Worm (Caenorhabditis elegans) whole organism, L1 larva: ENCODE measurements around the gene pink-1.

ENCODE experiments used
- C04F5.9 ChIP-seq: sonication (generic microtip); optimal IDR thresholded peaks from 2 replicates; lab custom pipeline; 2016; ENCODE audit warnings: missing genetic modification characterization, missing compliant biosample characterization
- Y116A8C.19 ChIP-seq: sonication (generic microtip); optimal IDR thresholded peaks from 2 replicates; lab custom pipeline; 2016; ENCODE audit warnings: missing compliant biosample characterization, missing genetic modification characterization, borderline replicate concordance
- aha-1 ChIP-seq: fragments of 150-350 bp; optimal IDR thresholded peaks from 2 replicates; lab custom pipeline; 2014; ENCODE audit warnings: missing biosample characterization, missing genetic modification characterization
- aly-2 ChIP-seq: fragments of 150-350 bp; optimal IDR thresholded peaks from 2 replicates; lab custom pipeline; 2014; ENCODE audit warnings: missing biosample characterization, missing genetic modification characterization
- ama-1 ChIP-seq: fragments of 150-350 bp; optimal IDR thresholded peaks from 2 replicates; lab custom pipeline; 2014
- blmp-1 ChIP-seq: fragments of 150-350 bp; optimal IDR thresholded peaks from 2 replicates; lab custom pipeline; 2014; ENCODE audit warnings: missing biosample characterization, missing genetic modification characterization
- ceh-8 ChIP-seq: fragments of 200-800 bp; sonication (Bioruptor generic); optimal IDR thresholded peaks from 2 replicates; lab custom pipeline; 2018; ENCODE audit warnings: mild to moderate bottlenecking, missing genetic modification characterization, moderate library complexity, missing compliant biosample characterization
- dpl-1 ChIP-seq, 3 experiments: fragments of 150-350 bp in 2 of 3; sonication (generic microtip) in 1 of 3; optimal IDR thresholded peaks; 2 replicates each; lab custom pipeline; 2014 to 2017; ENCODE audit warnings: missing biosample characterization in 3 of 3, missing genetic modification characterization in 3 of 3, missing genetic modification reagents in 3 of 3
- efl-1 ChIP-seq, 4 experiments: fragments of 150-350 bp; optimal IDR thresholded peaks in 3 of 4; peaks in 1 of 4; 1 replicate in 1 of 4; 2 replicates in 3 of 4; lab custom pipeline; 2014; ENCODE audit warnings: missing biosample characterization in 2 of 4, missing genetic modification characterization in 2 of 4, missing genetic modification reagents in 2 of 4
- elt-2 ChIP-seq: sonication (generic microtip); optimal IDR thresholded peaks from 2 replicates; lab custom pipeline; 2016; ENCODE audit warnings: missing genetic modification characterization, mild to moderate bottlenecking, inconsistent platforms, missing compliant biosample characterization, missing genetic modification reagents
- ets-5 ChIP-seq: fragments of 200-800 bp; sonication (Bioruptor generic); IDR thresholded peaks from 2 replicates; pipeline ENCODE4 v1.3.6; 2022; ENCODE audit warnings: missing genetic modification characterization, missing compliant biosample characterization
- fkh-10 ChIP-seq: sonication (generic microtip); optimal IDR thresholded peaks from 2 replicates; lab custom pipeline; 2017; ENCODE audit warnings: missing biosample characterization, missing genetic modification reagents, missing genetic modification characterization
- fkh-4 ChIP-seq: sonication (generic microtip); optimal IDR thresholded peaks from 2 replicates; lab custom pipeline; 2016; ENCODE audit warnings: missing compliant biosample characterization, missing genetic modification characterization, borderline replicate concordance
- fkh-8 ChIP-seq: sonication (generic microtip); optimal IDR thresholded peaks from 2 replicates; lab custom pipeline; 2016; ENCODE audit warnings: mild to moderate bottlenecking, missing genetic modification characterization, missing compliant biosample characterization
- grh-1 ChIP-seq: fragments of 200-800 bp; sonication (Bioruptor generic); IDR thresholded peaks from 2 replicates; pipeline ENCODE4 v1.3.6; 2022; ENCODE audit warnings: missing genetic modification reagents, missing genetic modification characterization, missing compliant biosample characterization
- lin-13 ChIP-seq: fragments of 150-350 bp; optimal IDR thresholded peaks from 2 replicates; lab custom pipeline; 2014; ENCODE audit warnings: missing biosample characterization, missing genetic modification reagents, missing genetic modification characterization
- lin-14 ChIP-seq: fragments of 200-800 bp; sonication (Bioruptor generic); optimal IDR thresholded peaks from 2 replicates; lab custom pipeline; 2018; ENCODE audit warnings: mild to moderate bottlenecking, missing genetic modification characterization, moderate library complexity, missing compliant biosample characterization
- lin-39 ChIP-seq: fragments of 150-350 bp; optimal IDR thresholded peaks from 2 replicates; lab custom pipeline; 2014; ENCODE audit warnings: missing biosample characterization, missing genetic modification reagents, missing genetic modification characterization
- lir-3 ChIP-seq: sonication (generic microtip); optimal IDR thresholded peaks from 2 replicates; lab custom pipeline; 2016; ENCODE audit warnings: mild to moderate bottlenecking, missing genetic modification characterization, moderate library complexity, missing compliant biosample characterization; ENCODE audit not compliant: poor library complexity
- lsy-2 ChIP-seq, 2 experiments: fragments of 150-350 bp; optimal IDR thresholded peaks; 2 replicates each; lab custom pipeline; 2014; ENCODE audit warnings: missing biosample characterization in 2 of 2, missing genetic modification characterization in 2 of 2
- mdl-1 ChIP-seq, 2 experiments: fragments of 150-350 bp; optimal IDR thresholded peaks; 2 replicates each; lab custom pipeline; 2014 to 2017; ENCODE audit warnings: missing biosample characterization in 2 of 2, missing genetic modification characterization in 2 of 2, inconsistent platforms in 1 of 2
- nhr-11 ChIP-seq: fragments of 150-350 bp; optimal IDR thresholded peaks from 2 replicates; lab custom pipeline; 2014; ENCODE audit warnings: missing biosample characterization, missing genetic modification characterization
- nhr-19 ChIP-seq: fragments of 200-800 bp; sonication (Bioruptor generic); conservative IDR thresholded peaks from 2 replicates; pipeline ENCODE4 v1.3.6; 2022; ENCODE audit warnings: missing genetic modification characterization, missing compliant biosample characterization
- nhr-20 ChIP-seq: sonication (generic microtip); optimal IDR thresholded peaks from 2 replicates; lab custom pipeline; 2016; ENCODE audit warnings: mild to moderate bottlenecking, missing genetic modification characterization, missing compliant biosample characterization
- nhr-237 ChIP-seq: fragments of 150-350 bp; optimal IDR thresholded peaks from 2 replicates; lab custom pipeline; 2014; ENCODE audit warnings: missing biosample characterization, missing genetic modification characterization
- nhr-28 ChIP-seq: fragments of 150-350 bp; optimal IDR thresholded peaks from 2 replicates; lab custom pipeline; 2014; ENCODE audit warnings: missing biosample characterization, missing genetic modification characterization
- nhr-71 ChIP-seq: sonication (generic microtip); optimal IDR thresholded peaks from 2 replicates; lab custom pipeline; 2016; ENCODE audit warnings: mild to moderate bottlenecking, missing genetic modification characterization, moderate library complexity, missing compliant biosample characterization
- nhr-76 ChIP-seq: sonication (generic microtip); optimal IDR thresholded peaks from 2 replicates; lab custom pipeline; 2017; ENCODE audit warnings: missing biosample characterization, missing genetic modification characterization
- nhr-85 ChIP-seq: sonication (generic microtip); peaks from one replicate; lab custom pipeline; 2016; ENCODE audit warnings: missing genetic modification characterization, inconsistent platforms, missing compliant biosample characterization
- nhr-90 ChIP-seq: sonication (generic microtip); optimal IDR thresholded peaks from 2 replicates; lab custom pipeline; 2016; ENCODE audit warnings: mild to moderate bottlenecking, missing genetic modification characterization, missing compliant biosample characterization; ENCODE audit not compliant: poor library complexity
- pqm-1 ChIP-seq: sonication (generic microtip); optimal IDR thresholded peaks from 3 replicates; lab custom pipeline; 2017; ENCODE audit warnings: missing biosample characterization, missing genetic modification characterization
- rnt-1 ChIP-seq: sonication (generic microtip); optimal IDR thresholded peaks from 2 replicates; lab custom pipeline; 2016; ENCODE audit warnings: mild to moderate bottlenecking, missing genetic modification characterization, moderate library complexity, missing compliant biosample characterization
- skn-1 ChIP-seq: fragments of 150-350 bp; optimal IDR thresholded peaks from 2 replicates; lab custom pipeline; 2014; ENCODE audit warnings: missing biosample characterization, missing genetic modification characterization
- snu-23 ChIP-seq: sonication (generic microtip); optimal IDR thresholded peaks from 2 replicates; lab custom pipeline; 2016; ENCODE audit warnings: missing genetic modification characterization, missing compliant biosample characterization
- sptf-1 ChIP-seq: fragments of 150-350 bp; optimal IDR thresholded peaks from 2 replicates; lab custom pipeline; 2014; ENCODE audit warnings: missing biosample characterization, missing genetic modification characterization
- swsn-7 ChIP-seq: sonication (generic microtip); optimal IDR thresholded peaks from 2 replicates; lab custom pipeline; 2016; ENCODE audit warnings: missing genetic modification characterization, missing compliant biosample characterization
- tlp-1 ChIP-seq: fragments of 150-350 bp; optimal IDR thresholded peaks from 2 replicates; lab custom pipeline; 2014; ENCODE audit warnings: missing biosample characterization, missing genetic modification characterization
- unc-98 ChIP-seq: fragments of 200-800 bp; sonication (Bioruptor generic); IDR thresholded peaks from 2 replicates; pipeline ENCODE4 v1.3.6; 2022; ENCODE audit warnings: missing genetic modification characterization, missing compliant biosample characterization
- vab-15 ChIP-seq: sonication (generic microtip); optimal IDR thresholded peaks from 2 replicates; lab custom pipeline; 2017; ENCODE audit warnings: missing genotype, mild to moderate bottlenecking, missing genetic modification characterization, missing compliant biosample characterization
- xbp-1 ChIP-seq: sonication (generic microtip); optimal IDR thresholded peaks from 2 replicates; lab custom pipeline; 2016; ENCODE audit warnings: missing genetic modification characterization, missing compliant biosample characterization
- zag-1 ChIP-seq: fragments of 150-350 bp; optimal IDR thresholded peaks from 2 replicates; lab custom pipeline; 2014; ENCODE audit warnings: missing biosample characterization, missing genetic modification characterization
- zip-4 ChIP-seq: fragments of 200-800 bp; sonication (Bioruptor generic); optimal IDR thresholded peaks from 2 replicates; lab custom pipeline; 2018; ENCODE audit warnings: mild to moderate bottlenecking, missing genetic modification characterization, moderate library complexity, missing compliant biosample characterization

The pink-1 gene

ce11 chrII:5378239-5378521 is 17.3 kb downstream of the pink-1 start (continued):
- peak in 1 of 3 experiments; percentile 16 for TF ChIP-seq dpl-1 (GFP tag; optimal IDR thresholded peaks at IDR 0.05; lab: Kevin White, UChicago)
- no peak for TF ChIP-seq nhr-19
- TF ChIP-seq elt-2 = no peak
- no peak for TF ChIP-seq swsn-7 (tag; lab: Kevin White, UChicago)
- peak; percentile 17 for TF ChIP-seq lin-14 (GFP tag; lab: Kevin White, UChicago)
- peak; percentile 35 for TF ChIP-seq snu-23 (GFP tag; lab: Kevin White, UChicago)
- TF ChIP-seq fkh-4 = no peak
- peak; percentile 64 for TF ChIP-seq nhr-71
- no peak for TF ChIP-seq nhr-28 (tag; lab: Kevin White, UChicago)
- TF ChIP-seq ama-1 (lab: Kevin White, UChicago) = no peak
- TF ChIP-seq nhr-90 (tag; lab: Kevin White, UChicago) = peak; percentile 25

ce11 chrII:5377467-5378238 is 17.8 kb downstream of the pink-1 start, which contains the start of gene prdx-2:
Gene prdx-2, plus strand, starts transcription at chrII:5378195.
- TF ChIP-seq lsy-2 (tag; optimal IDR thresholded peaks at IDR 0.05; lab: Kevin White, UChicago) (peak in 1 of 2 experiments; percentile 47), nhr-28 (tag; lab: Kevin White, UChicago) (no peak), fkh-8 (tag; lab: Kevin White, UChicago) (peak; percentile 18), ceh-8 (no peak), snu-23 (GFP tag; lab: Kevin White, UChicago) (no peak), blmp-1 (tag; lab: Kevin White, UChicago) (peak; percentile 88), nhr-11 (tag; lab: Kevin White, UChicago) (no peak), lin-13 (GFP tag; lab: Kevin White, UChicago) (no peak), efl-1 (optimal IDR thresholded peaks at IDR 0.05; lab: Kevin White, UChicago) (no peak), efl-1 (GFP tag; optimal IDR thresholded peaks at IDR 0.05 in 1 of 2; lab: Kevin White, UChicago) (peak in 1 of 2 experiments; percentile 40)

- TF ChIP-seq zip-4 (GFP tag; lab: Kevin White, UChicago) (no peak), pqm-1 (no peak), elt-2 (peak; percentile 14)
- TF ChIP-seq, all 84 proteins: peak for 1
Measured at ce11 chrII:5374967-5375366, 20.5 kb downstream of the pink-1 start, which contains the start of gene algn-2. Gene algn-2, plus strand, starts transcription at chrII:5375267.

DNA sequence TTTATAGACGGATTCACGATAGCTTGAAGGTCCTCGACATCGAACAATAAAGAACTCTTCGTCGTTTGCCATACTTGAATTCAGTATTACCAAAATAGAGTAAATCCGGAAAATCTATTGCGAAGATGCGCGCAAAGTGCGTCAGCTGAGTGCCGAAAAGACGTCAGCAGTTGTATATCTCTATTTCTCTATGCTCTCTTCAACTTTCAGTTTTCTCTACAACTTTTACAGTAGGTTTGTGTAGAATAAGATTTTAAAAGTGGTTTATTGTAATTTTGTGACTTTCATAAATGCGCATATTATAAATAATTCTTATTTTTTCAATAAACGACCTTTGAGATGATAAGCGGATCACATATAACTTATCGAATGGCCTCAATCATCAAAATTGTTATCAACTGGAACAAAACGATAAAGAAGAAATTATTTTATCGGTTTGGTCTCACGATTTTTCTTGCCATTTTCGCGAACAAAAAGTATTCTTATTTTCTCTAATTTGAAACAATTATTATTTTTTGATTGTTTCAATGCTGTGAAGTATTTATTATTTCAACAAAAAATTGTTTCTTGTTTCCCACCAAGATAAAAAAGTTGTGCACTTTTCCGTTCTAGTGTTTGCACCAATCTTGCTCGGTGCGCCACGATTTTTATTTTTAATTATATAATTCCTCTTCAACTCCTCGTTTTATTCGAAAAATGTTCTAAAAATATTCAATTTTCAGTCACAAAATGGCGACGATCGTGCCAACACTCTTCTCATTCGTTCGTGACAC is 22.0 kb downstream of the pink-1 start, which contains the start of the genes agt-2 and F09E5.3:
Gene agt-2 (minus strand): TSS at position 553 of the 773 bp plus-strand sequence.
Gene F09E5.3 (plus strand): TSS at position 723 of the 773 bp plus-strand sequence.
- TF ChIP-seq tlp-1 (no peak), nhr-237 (tag; lab: Kevin White, UChicago) (peak; percentile 75), aly-2 (peak; percentile 92), fkh-4 (peak; percentile 13), lin-39 (tag; lab: Kevin White, UChicago) (peak; percentile 94), xbp-1 (tag; lab: Kevin White, UChicago) (peak; percentile 95), sptf-1 (tag; lab: Kevin White, UChicago) (no peak), lir-3 (tag; lab: Kevin White, UChicago) (peak; percentile 87), Y116A8C.19 (tag; lab: Kevin White, UChicago) (no peak), vab-15 (tag; lab: Kevin White, UChicago) (peak; percentile 25), ama-1 (lab: Kevin White, UChicago) (peak; percentile 86), aha-1 (tag; lab: Kevin White, UChicago) (peak; percentile 20), rnt-1 (tag; lab: Kevin White, UChicago) (peak; percentile 96), lsy-2 (tag; optimal IDR thresholded peaks at IDR 0.05; lab: Kevin White, UChicago) (peak; percentile 95 to 97), nhr-19 (peak; percentile 93), efl-1 (optimal IDR thresholded peaks at IDR 0.05; lab: Kevin White, UChicago) (peak; percentile 91 to 94), efl-1 (GFP tag; optimal IDR thresholded peaks at IDR 0.05 in 1 of 2; lab: Kevin White, UChicago) (peak; percentile 88 to 99), swsn-7 (tag; lab: Kevin White, UChicago) (peak; percentile 96), grh-1 (peak; percentile 87), fkh-10 (GFP tag; lab: Kevin White, UChicago) (peak; percentile 71), ets-5 (GFP tag; lab: Robert Waterston, UW) (no peak), skn-1 (tag; lab: Kevin White, UChicago) (peak; percentile 94), blmp-1 (tag; lab: Kevin White, UChicago) (peak; percentile 81), nhr-20 (peak; percentile 95), C04F5.9 (peak; percentile 81), zag-1 (tag; lab: Kevin White, UChicago) (peak; percentile 26), mdl-1 (tag; optimal IDR thresholded peaks at IDR 0.05; lab: Kevin White, UChicago) (peak in 1 of 2 experiments; percentile 84), nhr-76 (no peak), unc-98 (GFP tag; lab: Robert Waterston, UW) (no peak), nhr-85 (tag; lab: Kevin White, UChicago) (peak; percentile 93), nhr-28 (tag; lab: Kevin White, UChicago) (no peak), ceh-8 (peak; percentile 85)
